Worm (Caenorhabditis elegans) whole organism, L1 larva: ENCODE results near the gene otpl-8.

Experiments
- blmp-1 ChIP-seq: fragments of 150-350 bp; optimal IDR thresholded peaks from 2 replicates; lab custom pipeline; 2014; ENCODE audit warnings: missing biosample characterization, missing genetic modification characterization
- efl-3 ChIP-seq: fragments of 200-800 bp; sonication (Bioruptor generic); optimal IDR thresholded peaks from 2 replicates; lab custom pipeline; 2018; ENCODE audit warnings: mild to moderate bottlenecking, missing genetic modification characterization, missing compliant biosample characterization
- egl-27 ChIP-seq, 2 experiments: fragments of 150-350 bp in 1 of 2; sonication (generic microtip); optimal IDR thresholded peaks; 3 replicates each; lab custom pipeline; 2017 to 2018; ENCODE audit warnings: missing biosample characterization in 2 of 2, missing genetic modification characterization in 2 of 2, missing genetic modification reagents in 2 of 2
- elt-2 ChIP-seq: sonication (generic microtip); optimal IDR thresholded peaks from 2 replicates; lab custom pipeline; 2016; ENCODE audit warnings: missing genetic modification characterization, mild to moderate bottlenecking, inconsistent platforms, missing compliant biosample characterization, missing genetic modification reagents
- jun-1 ChIP-seq: fragments of 150-350 bp; optimal IDR thresholded peaks from 2 replicates; lab custom pipeline; 2014; ENCODE audit warnings: missing biosample characterization, missing genetic modification reagents, missing genetic modification characterization
- lin-13 ChIP-seq: fragments of 150-350 bp; optimal IDR thresholded peaks from 2 replicates; lab custom pipeline; 2014; ENCODE audit warnings: missing biosample characterization, missing genetic modification reagents, missing genetic modification characterization
- lin-35 ChIP-seq, 2 experiments: fragments of 150-350 bp; optimal IDR thresholded peaks; 2 replicates each; lab custom pipeline; 2014; ENCODE audit warnings: missing biosample characterization in 2 of 2, missing genetic modification characterization in 2 of 2, missing genetic modification reagents in 2 of 2
- lsy-2 ChIP-seq, 2 experiments: fragments of 150-350 bp; optimal IDR thresholded peaks; 2 replicates each; lab custom pipeline; 2014; ENCODE audit warnings: missing biosample characterization in 2 of 2, missing genetic modification characterization in 2 of 2
- mdl-1 ChIP-seq, 2 experiments: fragments of 150-350 bp; optimal IDR thresholded peaks; 2 replicates each; lab custom pipeline; 2014 to 2017; ENCODE audit warnings: missing biosample characterization in 2 of 2, missing genetic modification characterization in 2 of 2, inconsistent platforms in 1 of 2
- nhr-11 ChIP-seq: fragments of 150-350 bp; optimal IDR thresholded peaks from 2 replicates; lab custom pipeline; 2014; ENCODE audit warnings: missing biosample characterization, missing genetic modification characterization
- rnt-1 ChIP-seq: sonication (generic microtip); optimal IDR thresholded peaks from 2 replicates; lab custom pipeline; 2016; ENCODE audit warnings: mild to moderate bottlenecking, missing genetic modification characterization, moderate library complexity, missing compliant biosample characterization
- tbx-2 ChIP-seq: sonication (generic microtip); optimal IDR thresholded peaks from 2 replicates; lab custom pipeline; 2016; ENCODE audit warnings: missing genetic modification characterization, missing compliant biosample characterization
- vab-15 ChIP-seq: sonication (generic microtip); optimal IDR thresholded peaks from 2 replicates; lab custom pipeline; 2017; ENCODE audit warnings: missing genotype, mild to moderate bottlenecking, missing genetic modification characterization, missing compliant biosample characterization

ce11 chrX:12304231-12304630 is 33.5 kb upstream of the otpl-8 start:
- TF ChIP-seq nhr-11 (tag; lab: Kevin White, UChicago) (no peak), lin-35 (GFP tag; optimal IDR thresholded peaks at IDR 0.05; lab: Kevin White, UChicago) (no peak), egl-27 (tag; optimal IDR thresholded peaks at IDR 0.05; lab: Kevin White, UChicago) (no peak), elt-2 (tag; lab: Kevin White, UChicago) (no peak), lin-13 (GFP tag; lab: Kevin White, UChicago) (no peak), vab-15 (no peak), tbx-2 (no peak), jun-1 (tag; lab: Kevin White, UChicago) (no peak), lsy-2 (tag; optimal IDR thresholded peaks at IDR 0.05; lab: Kevin White, UChicago) (no peak), efl-3 (GFP tag; lab: Kevin White, UChicago) (no peak), rnt-1 (tag; lab: Kevin White, UChicago) (no peak), blmp-1 (no peak), mdl-1 (tag; optimal IDR thresholded peaks at IDR 0.05; lab: Kevin White, UChicago) (no peak)
